Fruit fly (Drosophila melanogaster) whole organism, embryonic: Measurements from ENCODE around the gene CG15332.

Source experiments
- ATbp ChIP-seq: fragments of 200-800 bp; sonication (Bioruptor generic); optimal IDR thresholded peaks from 2 replicates; lab custom pipeline; 2017; ENCODE audit warnings: missing biosample characterization, mild to moderate bottlenecking, missing genetic modification characterization, missing genetic modification reagents
- Abd-B ChIP-seq: fragments of 200-800 bp; sonication (Bioruptor generic); optimal IDR thresholded peaks from 2 replicates; lab custom pipeline; 2018; ENCODE audit warnings: missing biosample characterization, mild to moderate bottlenecking, missing genetic modification characterization, moderate library complexity
- B-H2 ChIP-seq: fragments of 200-800 bp; sonication (Bioruptor generic); optimal IDR thresholded peaks from 2 replicates; lab custom pipeline; 2018; ENCODE audit warnings: missing biosample characterization, mild to moderate bottlenecking, missing genetic modification characterization
- Bgb ChIP-seq: fragments of 200-800 bp; sonication (Bioruptor generic); IDR thresholded peaks from 2 replicates; pipeline ENCODE4 v1.3.6; 2022; ENCODE audit warnings: missing biosample characterization, missing genetic modification characterization; ENCODE audit not compliant: partially characterized antibody
- CG10147 ChIP-seq: fragments of 200-800 bp; sonication (Bioruptor generic); optimal IDR thresholded peaks from 2 replicates; lab custom pipeline; 2019; ENCODE audit warnings: missing biosample characterization, mild to moderate bottlenecking, missing genetic modification characterization, moderate library complexity
- CG11504 ChIP-seq: fragments of 200-800 bp; sonication (Bioruptor generic); optimal IDR thresholded peaks from 3 replicates; lab custom pipeline; 2019; ENCODE audit warnings: missing biosample characterization, mild to moderate bottlenecking, missing genetic modification characterization, moderate library complexity
- CG12744 ChIP-seq: fragments of 200-800 bp; sonication (Bioruptor generic); optimal IDR thresholded peaks from 2 replicates; lab custom pipeline; 2016; ENCODE audit warnings: missing biosample characterization, missing genetic modification characterization
- CG17359 ChIP-seq: fragments of 200-800 bp; sonication (Bioruptor generic); optimal IDR thresholded peaks from 3 replicates; lab custom pipeline; 2018; ENCODE audit warnings: missing biosample characterization, mild to moderate bottlenecking, missing genetic modification characterization, moderate library complexity
- CG18011 ChIP-seq: fragments of 200-800 bp; sonication (Bioruptor generic); optimal IDR thresholded peaks from 2 replicates; lab custom pipeline; 2017; ENCODE audit warnings: missing biosample characterization, missing genetic modification characterization, mild to moderate bottlenecking, moderate library complexity, missing genotype
- CG2120 ChIP-seq: fragments of 200-800 bp; sonication (Bioruptor generic); optimal IDR thresholded peaks from 3 replicates; lab custom pipeline; 2016; ENCODE audit warnings: missing biosample characterization, missing genetic modification characterization
- CG2678 ChIP-seq: fragments of 200-800 bp; sonication (Bioruptor generic); optimal IDR thresholded peaks from 3 replicates; lab custom pipeline; 2019; ENCODE audit warnings: missing biosample characterization, mild to moderate bottlenecking, missing genetic modification characterization, moderate library complexity
- CG4360 ChIP-seq: fragments of 200-800 bp; sonication (Bioruptor generic); IDR thresholded peaks from 2 replicates; pipeline ENCODE4 v1.3.6; 2022; ENCODE audit warnings: missing biosample characterization, missing genetic modification characterization
- CG4424 ChIP-seq: fragments of 200-800 bp; sonication (Bioruptor generic); optimal IDR thresholded peaks from 3 replicates; lab custom pipeline; 2016; ENCODE audit warnings: missing biosample characterization, missing genetic modification characterization
- CG4854 ChIP-seq: fragments of 200-800 bp; sonication (Bioruptor generic); optimal IDR thresholded peaks from 2 replicates; lab custom pipeline; 2016; ENCODE audit warnings: missing biosample characterization, missing genetic modification characterization, inconsistent platforms
- CG6765 ChIP-seq: fragments of 200-800 bp; sonication (Bioruptor generic); optimal IDR thresholded peaks from 3 replicates; lab custom pipeline; 2017; ENCODE audit warnings: missing biosample characterization, mild to moderate bottlenecking, missing genetic modification characterization
- CG6854 ChIP-seq: fragments of 200-800 bp; sonication (Bioruptor generic); optimal IDR thresholded peaks from 3 replicates; lab custom pipeline; 2017; ENCODE audit warnings: missing biosample characterization, mild to moderate bottlenecking, missing genetic modification characterization
- CG8281 ChIP-seq: fragments of 200-800 bp; sonication (Bioruptor generic); optimal IDR thresholded peaks from 2 replicates; lab custom pipeline; 2018; ENCODE audit warnings: missing biosample characterization, mild to moderate bottlenecking, missing genetic modification characterization, moderate library complexity
- CG8924 ChIP-seq: fragments of 200-800 bp; optimal IDR thresholded peaks from 3 replicates; lab custom pipeline; 2019; ENCODE audit warnings: missing biosample characterization, mild to moderate bottlenecking, missing genetic modification characterization, moderate library complexity
- CG9437 ChIP-seq: fragments of 200-800 bp; sonication (Bioruptor generic); optimal IDR thresholded peaks from 2 replicates; lab custom pipeline; 2018; ENCODE audit warnings: missing biosample characterization, mild to moderate bottlenecking, missing genetic modification characterization
- CG9727 ChIP-seq: fragments of 200-800 bp; sonication (Bioruptor generic); optimal IDR thresholded peaks from 3 replicates; lab custom pipeline; 2017; ENCODE audit warnings: missing biosample characterization, mild to moderate bottlenecking, missing genetic modification characterization
- Chrac-16 ChIP-seq: fragments of 200-800 bp; sonication (Bioruptor generic); optimal IDR thresholded peaks from 3 replicates; lab custom pipeline; 2016; ENCODE audit warnings: missing biosample characterization, missing genetic modification characterization
- Dbx ChIP-seq: fragments of 200-800 bp; sonication (Bioruptor generic); IDR thresholded peaks from 3 replicates; pipeline ENCODE4 v1.3.6; 2022; ENCODE audit warnings: missing biosample characterization, missing genetic modification characterization
- Dip2 ChIP-seq: fragments of 200-800 bp; sonication (Bioruptor generic); IDR thresholded peaks from 2 replicates; pipeline ENCODE4 v1.3.6; 2022; ENCODE audit warnings: missing biosample characterization, missing genetic modification characterization
- E2f2 ChIP-seq: fragments of 200-800 bp; sonication (Bioruptor generic); IDR thresholded peaks from 2 replicates; pipeline ENCODE4 v1.3.6; 2022; ENCODE audit warnings: missing biosample characterization, missing genetic modification characterization
- Eip74EF ChIP-seq, 2 experiments: fragments of 200-800 bp in 1 of 2; fragments of >200 bp in 1 of 2; sonication (Bioruptor generic) in 1 of 2; optimal IDR thresholded peaks; 2 replicates each; lab custom pipeline; 2017 to 2019; ENCODE audit warnings: missing biosample characterization in 2 of 2, missing genetic modification characterization in 2 of 2, mild to moderate bottlenecking in 1 of 2, moderate library complexity in 1 of 2
- Hr3 ChIP-seq: fragments of 200-800 bp; sonication (Bioruptor generic); optimal IDR thresholded peaks from 3 replicates; lab custom pipeline; 2016; ENCODE audit warnings: missing biosample characterization, missing genetic modification characterization
- Poxn ChIP-seq: fragments of 200-800 bp; sonication (Bioruptor generic); IDR thresholded peaks from 2 replicates; pipeline ENCODE4 v1.3.6; 2022; ENCODE audit warnings: missing biosample characterization, missing genetic modification characterization
- Scr ChIP-seq: fragments of 200-800 bp; sonication (Bioruptor generic); IDR thresholded peaks from 2 replicates; pipeline ENCODE4 v1.3.6; 2022; ENCODE audit warnings: missing biosample characterization, missing genetic modification characterization; ENCODE audit not compliant: partially characterized antibody
- Sry-δ ChIP-seq: fragments of 200-800 bp; sonication (Bioruptor generic); optimal IDR thresholded peaks from 2 replicates; lab custom pipeline; 2016; ENCODE audit warnings: missing biosample characterization, missing genetic modification characterization
- Xbp1 ChIP-seq: fragments of 200-800 bp; sonication (Bioruptor generic); optimal IDR thresholded peaks from 3 replicates; lab custom pipeline; 2016; ENCODE audit warnings: missing biosample characterization, mild to moderate bottlenecking, missing genetic modification characterization
- crp ChIP-seq, 2 experiments: fragments of 200-800 bp; sonication (Bioruptor generic); optimal IDR thresholded peaks; 2 replicates in 1 of 2; 3 replicates in 1 of 2; lab custom pipeline; 2017; ENCODE audit warnings: missing biosample characterization in 2 of 2, missing genetic modification characterization in 2 of 2, mild to moderate bottlenecking in 1 of 2, moderate library complexity in 1 of 2
- dpn ChIP-seq, 2 experiments: fragments of 200-800 bp; sonication (Bioruptor generic); optimal IDR thresholded peaks; 3 replicates each; lab custom pipeline; 2016; ENCODE audit warnings: missing biosample characterization in 2 of 2, missing genetic modification characterization in 2 of 2
- gce ChIP-seq: fragments of 200-800 bp; sonication (Bioruptor generic); IDR thresholded peaks from 3 replicates; pipeline ENCODE4 v1.3.6; 2022; ENCODE audit warnings: missing biosample characterization, missing genetic modification characterization
- grau ChIP-seq: fragments of 200-800 bp; optimal IDR thresholded peaks from 3 replicates; lab custom pipeline; 2019; ENCODE audit warnings: missing biosample characterization, mild to moderate bottlenecking, missing genetic modification characterization, moderate library complexity
- gt ChIP-seq: fragments of 200-800 bp; sonication (Bioruptor generic); IDR thresholded peaks from 2 replicates; pipeline ENCODE4 v1.3.6; 2022; ENCODE audit warnings: missing biosample characterization, missing genetic modification characterization
- ham ChIP-seq: fragments of 200-800 bp; sonication (Bioruptor generic); IDR thresholded peaks from 2 replicates; pipeline ENCODE4 v1.3.6; 2022; ENCODE audit warnings: missing biosample characterization, missing genetic modification characterization
- hkb ChIP-seq, 2 experiments: fragments of 200-800 bp in 1 of 2; fragments of >200 bp in 1 of 2; sonication (Bioruptor generic) in 1 of 2; IDR thresholded peaks in 1 of 2; optimal IDR thresholded peaks in 1 of 2; 2 replicates each; pipeline versions ENCODE4 v1.3.6 to Lab custom; 2017 to 2022; ENCODE audit warnings: missing biosample characterization in 1 of 2, missing genetic modification characterization in 1 of 2
- knrl ChIP-seq: fragments of 200-800 bp; sonication (Bioruptor generic); IDR thresholded peaks from 3 replicates; pipeline ENCODE4 v1.3.6; 2022; ENCODE audit warnings: missing biosample characterization, missing genetic modification characterization; ENCODE audit not compliant: partially characterized antibody
- nerfin-2 ChIP-seq: fragments of 200-800 bp; sonication (Bioruptor generic); IDR thresholded peaks from 2 replicates; pipeline ENCODE4 v1.3.6; 2022; ENCODE audit warnings: missing biosample characterization, missing genetic modification characterization; ENCODE audit not compliant: partially characterized antibody
- nmo ChIP-seq: fragments of 200-800 bp; sonication (Bioruptor generic); optimal IDR thresholded peaks from 2 replicates; lab custom pipeline; 2018; ENCODE audit warnings: missing biosample characterization, mild to moderate bottlenecking, missing genetic modification characterization, moderate library complexity
- pb ChIP-seq: fragments of 200-800 bp; sonication (Bioruptor generic); optimal IDR thresholded peaks from 3 replicates; lab custom pipeline; 2016; ENCODE audit warnings: missing biosample characterization, missing genetic modification characterization
- sc ChIP-seq, 3 experiments: fragments of >200 bp in 2 of 3; fragments of 200-800 bp in 1 of 3; sonication (Bioruptor generic) in 1 of 3; optimal IDR thresholded peaks; 2 replicates in 2 of 3; 3 replicates in 1 of 3; lab custom pipeline; 2017; ENCODE audit warnings: mild to moderate bottlenecking in 1 of 3, missing biosample characterization in 1 of 3, missing genetic modification characterization in 1 of 3, missing genetic modification reagents in 1 of 3
- scrt ChIP-seq: fragments of 200-800 bp; sonication (Bioruptor generic); optimal IDR thresholded peaks from 2 replicates; lab custom pipeline; 2018; ENCODE audit warnings: missing biosample characterization, mild to moderate bottlenecking, missing genetic modification characterization, moderate library complexity
- sima ChIP-seq: fragments of 200-800 bp; sonication (Bioruptor generic); optimal IDR thresholded peaks from 2 replicates; lab custom pipeline; 2016; ENCODE audit warnings: missing biosample characterization, missing genetic modification characterization
- slou ChIP-seq: fragments of 200-800 bp; sonication (Bioruptor generic); optimal IDR thresholded peaks from 3 replicates; lab custom pipeline; 2016; ENCODE audit warnings: missing biosample characterization, missing genetic modification characterization
- vfl ChIP-seq: fragments of 200-800 bp; sonication (Bioruptor generic); optimal IDR thresholded peaks from 2 replicates; lab custom pipeline; 2016; ENCODE audit warnings: missing biosample characterization, missing genetic modification characterization
- vnd ChIP-seq: fragments of 200-800 bp; sonication (Bioruptor generic); IDR thresholded peaks from 3 replicates; pipeline ENCODE4 v1.3.6; 2022; ENCODE audit warnings: missing biosample characterization, missing genetic modification characterization; ENCODE audit not compliant: partially characterized antibody

The CG15332 gene

dm6 chrX:7969188-7969829 lies 13.5 kb upstream of the CG15332 start (continued):
- peak; percentile 22 for TF ChIP-seq CG11504 (tag; lab: Kevin White, UChicago)
- TF ChIP-seq pb (GFP tag; lab: Kevin White, UChicago), result no peak
- TF ChIP-seq CG9727 (GFP tag; lab: Kevin White, UChicago), result no peak
- TF ChIP-seq CG2678 (tag; lab: Kevin White, UChicago), result no peak
- TF ChIP-seq Dip2 (GFP tag; lab: Robert Waterston, UW), result no peak
- no peak for TF ChIP-seq sima (GFP tag; lab: Kevin White, UChicago)
- TF ChIP-seq knrl (GFP tag; lab: Robert Waterston, UW), result peak; percentile 23; the same call in 1 of the 3 replicates
- peak; percentile 26 for TF ChIP-seq grau
- TF ChIP-seq sc (optimal IDR thresholded peaks at IDR 0.05; lab: Kevin White, UChicago), result no peak
- TF ChIP-seq sc (GFP tag; optimal IDR thresholded peaks at IDR 0.05; lab: Kevin White, UChicago), result no peak
- TF ChIP-seq Eip74EF (GFP tag; optimal IDR thresholded peaks at IDR 0.05; lab: Kevin White, UChicago), result no peak
- TF ChIP-seq nmo, result peak; percentile 44
- TF ChIP-seq E2f2 (GFP tag; lab: Robert Waterston, UW), result peak; percentile 64; the same call in 1 of the 2 replicates
- TF ChIP-seq CG6854, result no peak
- no peak for TF ChIP-seq gce
- no peak for TF ChIP-seq Bgb (GFP tag; lab: Robert Waterston, UW)
- no peak for TF ChIP-seq scrt (GFP tag; lab: Kevin White, UChicago)
- no peak for TF ChIP-seq ATbp (GFP tag; lab: Kevin White, UChicago)
- TF ChIP-seq hkb (optimal IDR thresholded peaks at IDR 0.05; lab: Kevin White, UChicago), result peak; percentile 89
- TF ChIP-seq hkb (GFP tag; IDR thresholded peaks at IDR 0.05; lab: Robert Waterston, UW), result no peak
- TF ChIP-seq Hr3, result no peak
- no peak for TF ChIP-seq CG6765 (GFP tag; lab: Kevin White, UChicago)
- TF ChIP-seq CG4360 (GFP tag; lab: Robert Waterston, UW), result peak; percentile 80
- TF ChIP-seq CG2120 (GFP tag; lab: Kevin White, UChicago), result peak; percentile 14
- peak in 1 of 2 experiments; percentile 24 for TF ChIP-seq crp (GFP tag; optimal IDR thresholded peaks at IDR 0.05; lab: Kevin White, UChicago)
- no peak for TF ChIP-seq ham (GFP tag; lab: Robert Waterston, UW)

- TF ChIP-seq vfl (no peak), nerfin-2 (GFP tag; lab: Robert Waterston, UW) (peak; percentile 41; the same call in 1 of the 2 replicates), CG17359 (tag; lab: Kevin White, UChicago) (peak; percentile 41), gt (GFP tag; lab: Robert Waterston, UW) (no peak), B-H2 (no peak), vnd (GFP tag; lab: Robert Waterston, UW) (peak; percentile 52; the same call in 2 of the 3 replicates), CG4854 (no peak), CG12744 (GFP tag; lab: Kevin White, UChicago) (no peak), CG9437 (GFP tag; lab: Kevin White, UChicago) (peak; percentile 28), dpn (GFP tag; optimal IDR thresholded peaks at IDR 0.05; lab: Kevin White, UChicago) (peak in 1 of 2 experiments; percentile 30), Sry-δ (GFP tag; lab: Kevin White, UChicago) (peak; percentile 57), CG8281 (tag; lab: Kevin White, UChicago) (no peak), Scr (peak; percentile 66), CG10147 (GFP tag; lab: Kevin White, UChicago) (peak; percentile 5), slou (GFP tag; lab: Kevin White, UChicago) (no peak), CG4424 (GFP tag; lab: Kevin White, UChicago) (peak; percentile 10), Chrac-16 (GFP tag; lab: Kevin White, UChicago) (peak; percentile 28), CG8924 (tag; lab: Kevin White, UChicago) (peak; percentile 45), Xbp1 (GFP tag; lab: Kevin White, UChicago) (peak; percentile 43), CG18011 (GFP tag; lab: Kevin White, UChicago) (peak; percentile 8), Poxn (GFP tag; lab: Robert Waterston, UW) (no peak), Abd-B (GFP tag; lab: Kevin White, UChicago) (peak; percentile 41), Dbx (GFP tag; lab: Robert Waterston, UW) (peak; percentile 38; the same call in 1 of the 3 replicates)
Observed at dm6 chrX:7968215-7968799, 12.5 kb upstream of the CG15332 start, which contains the start of gene sws. TSS of gene sws (minus strand) at chrX:7968236.
